Worm (Caenorhabditis elegans) whole organism, L4/young adult: ENCODE data around the gene alg-3.

Experiments used
- W03F9.2 ChIP-seq: fragments of 150-350 bp; optimal IDR thresholded peaks from 2 replicates; lab custom pipeline; 2014; ENCODE audit warnings: missing biosample characterization, missing genetic modification characterization
- dao-5 ChIP-seq: sonication (generic microtip); optimal IDR thresholded peaks from 2 replicates; lab custom pipeline; 2016; ENCODE audit warnings: missing genotype, missing genetic modification characterization, moderate library complexity, missing compliant biosample characterization
- him-1 ChIP-seq: sonication (generic microtip); optimal IDR thresholded peaks from 2 replicates; lab custom pipeline; 2016; ENCODE audit warnings: missing genotype, missing genetic modification reagents, missing genetic modification characterization, missing compliant biosample characterization

DNA sequence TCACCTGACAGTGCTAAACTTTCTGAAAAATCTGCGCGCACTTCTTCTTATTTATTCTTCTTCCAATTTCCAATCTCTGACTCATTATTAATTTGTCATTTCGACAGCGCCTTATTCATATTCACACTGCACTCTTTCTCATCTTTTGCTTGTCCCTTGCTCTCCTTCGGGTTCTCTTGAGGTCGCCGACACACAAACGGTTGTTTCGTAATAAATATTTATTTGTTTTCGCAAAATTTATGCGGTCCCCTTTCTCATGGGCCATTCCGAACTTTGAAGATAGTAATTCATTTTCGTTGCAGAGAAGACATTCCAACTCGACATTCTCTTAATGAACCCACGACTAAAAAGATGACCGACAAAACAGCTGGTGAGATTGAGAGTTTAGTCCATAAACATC, 10.7 kb downstream of the alg-3 start, which contains the start of gene magi-1:
- no peak for TF ChIP-seq W03F9.2 (tag; lab: Kevin White, UChicago)
- TF ChIP-seq him-1: no peak
- TF ChIP-seq dao-5 (tag; lab: Kevin White, UChicago): no peak
